Fruit fly (Drosophila melanogaster) Kc167 (cell line): ENCODE results near the gene CG18249.

Source experiments
- psq ChIP-seq: fragments of >200 bp; optimal IDR thresholded peaks from 2 replicates; lab custom pipeline; 2017; ENCODE audit warnings: missing external identifiers
- ttk ChIP-seq: sonication (Bioruptor generic); optimal IDR thresholded peaks from 2 replicates; lab custom pipeline; 2017; ENCODE audit warnings: missing external identifiers

DNA sequence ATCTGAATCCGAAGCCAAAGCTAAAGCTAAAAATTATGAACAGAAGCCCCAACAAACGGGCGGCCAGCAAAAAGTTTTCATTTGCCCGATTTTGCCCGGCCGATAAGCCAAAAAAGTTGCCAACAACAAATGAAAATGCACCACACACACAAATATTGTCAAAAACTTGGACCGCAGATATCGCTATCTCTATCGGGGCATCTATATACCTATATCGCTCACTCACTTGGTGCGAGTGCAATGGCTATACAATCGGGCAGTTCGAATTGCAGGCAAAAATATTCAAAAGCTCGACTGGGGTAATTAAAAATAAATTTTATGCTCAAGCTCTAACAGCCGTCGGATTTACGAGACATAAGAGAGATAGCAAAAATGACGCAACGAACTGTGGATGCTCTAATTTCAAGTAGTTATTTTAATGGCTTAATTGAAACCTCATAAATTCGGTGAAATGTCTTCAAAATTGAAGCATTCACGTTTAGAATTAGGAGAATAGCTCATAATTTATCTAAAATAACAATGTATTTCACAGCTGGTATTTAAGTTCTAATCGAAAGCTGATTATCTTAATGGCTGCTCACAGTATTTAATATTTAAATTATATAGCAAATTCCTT, 43.8 kb upstream of the CG18249 start:
- TF ChIP-seq ttk (lab: Kevin White, UChicago) (no peak), psq (lab: Kevin White, UChicago) (no peak)
